Worm (Caenorhabditis elegans) whole organism, L1 larva: ENCODE results near the gene T02B11.6.

Experiments
- F16B12.6 ChIP-seq: fragments of 150-350 bp; optimal IDR thresholded peaks from 2 replicates; lab custom pipeline; 2014; ENCODE audit warnings: missing biosample characterization, missing genetic modification characterization
- Y116A8C.19 ChIP-seq: sonication (generic microtip); optimal IDR thresholded peaks from 2 replicates; lab custom pipeline; 2016; ENCODE audit warnings: missing compliant biosample characterization, missing genetic modification characterization, borderline replicate concordance
- alr-1 ChIP-seq: fragments of 200-800 bp; sonication (Bioruptor generic); optimal IDR thresholded peaks from 2 replicates; lab custom pipeline; 2018; ENCODE audit warnings: borderline replicate concordance, mild to moderate bottlenecking, missing genetic modification characterization, missing compliant biosample characterization
- aly-2 ChIP-seq: fragments of 150-350 bp; optimal IDR thresholded peaks from 2 replicates; lab custom pipeline; 2014; ENCODE audit warnings: missing biosample characterization, missing genetic modification characterization
- ama-1 ChIP-seq: fragments of 150-350 bp; optimal IDR thresholded peaks from 2 replicates; lab custom pipeline; 2014
- ceh-63 ChIP-seq: fragments of 200-800 bp; sonication (Bioruptor generic); optimal IDR thresholded peaks from 2 replicates; lab custom pipeline; 2018; ENCODE audit warnings: mild to moderate bottlenecking, missing genetic modification characterization, missing compliant biosample characterization
- ceh-8 ChIP-seq: fragments of 200-800 bp; sonication (Bioruptor generic); optimal IDR thresholded peaks from 2 replicates; lab custom pipeline; 2018; ENCODE audit warnings: mild to moderate bottlenecking, missing genetic modification characterization, moderate library complexity, missing compliant biosample characterization
- ces-1 ChIP-seq: fragments of 150-350 bp; optimal IDR thresholded peaks from 2 replicates; lab custom pipeline; 2014; ENCODE audit warnings: missing biosample characterization, missing genetic modification reagents, missing genetic modification characterization
- efl-1 ChIP-seq, 4 experiments: fragments of 150-350 bp; optimal IDR thresholded peaks in 3 of 4; peaks in 1 of 4; 1 replicate in 1 of 4; 2 replicates in 3 of 4; lab custom pipeline; 2014; ENCODE audit warnings: missing biosample characterization in 2 of 4, missing genetic modification characterization in 2 of 4, missing genetic modification reagents in 2 of 4
- ets-5 ChIP-seq: fragments of 200-800 bp; sonication (Bioruptor generic); IDR thresholded peaks from 2 replicates; pipeline ENCODE4 v1.3.6; 2022; ENCODE audit warnings: missing genetic modification characterization, missing compliant biosample characterization
- fkh-10 ChIP-seq: sonication (generic microtip); optimal IDR thresholded peaks from 2 replicates; lab custom pipeline; 2017; ENCODE audit warnings: missing biosample characterization, missing genetic modification reagents, missing genetic modification characterization
- fkh-4 ChIP-seq: sonication (generic microtip); optimal IDR thresholded peaks from 2 replicates; lab custom pipeline; 2016; ENCODE audit warnings: missing compliant biosample characterization, missing genetic modification characterization, borderline replicate concordance
- grh-1 ChIP-seq: fragments of 200-800 bp; sonication (Bioruptor generic); IDR thresholded peaks from 2 replicates; pipeline ENCODE4 v1.3.6; 2022; ENCODE audit warnings: missing genetic modification reagents, missing genetic modification characterization, missing compliant biosample characterization
- hlh-17 ChIP-seq: fragments of 200-800 bp; sonication (Bioruptor generic); optimal IDR thresholded peaks from 2 replicates; lab custom pipeline; 2018; ENCODE audit warnings: missing genetic modification characterization, mild to moderate bottlenecking, missing compliant biosample characterization, moderate library complexity, borderline replicate concordance
- hlh-4 ChIP-seq: sonication (generic microtip); optimal IDR thresholded peaks from 2 replicates; lab custom pipeline; 2016; ENCODE audit warnings: mild to moderate bottlenecking, missing genetic modification characterization, missing compliant biosample characterization
- isw-1 ChIP-seq: fragments of 200-800 bp; sonication (Bioruptor generic); IDR thresholded peaks from 2 replicates; pipeline ENCODE4 v1.3.6; 2022; ENCODE audit warnings: missing genetic modification characterization, missing compliant biosample characterization
- lin-13 ChIP-seq: fragments of 150-350 bp; optimal IDR thresholded peaks from 2 replicates; lab custom pipeline; 2014; ENCODE audit warnings: missing biosample characterization, missing genetic modification reagents, missing genetic modification characterization
- lin-14 ChIP-seq: fragments of 200-800 bp; sonication (Bioruptor generic); optimal IDR thresholded peaks from 2 replicates; lab custom pipeline; 2018; ENCODE audit warnings: mild to moderate bottlenecking, missing genetic modification characterization, moderate library complexity, missing compliant biosample characterization
- lin-15B ChIP-seq: fragments of 150-350 bp; sonication (generic microtip); optimal IDR thresholded peaks from 3 replicates; lab custom pipeline; 2014; ENCODE audit warnings: missing biosample characterization, missing genetic modification characterization
- lin-35 ChIP-seq, 2 experiments: fragments of 150-350 bp; optimal IDR thresholded peaks; 2 replicates each; lab custom pipeline; 2014; ENCODE audit warnings: missing biosample characterization in 2 of 2, missing genetic modification characterization in 2 of 2, missing genetic modification reagents in 2 of 2
- lin-39 ChIP-seq: fragments of 150-350 bp; optimal IDR thresholded peaks from 2 replicates; lab custom pipeline; 2014; ENCODE audit warnings: missing biosample characterization, missing genetic modification reagents, missing genetic modification characterization
- lir-3 ChIP-seq: sonication (generic microtip); optimal IDR thresholded peaks from 2 replicates; lab custom pipeline; 2016; ENCODE audit warnings: mild to moderate bottlenecking, missing genetic modification characterization, moderate library complexity, missing compliant biosample characterization; ENCODE audit not compliant: poor library complexity
- mef-2 ChIP-seq: fragments of 150-350 bp; optimal IDR thresholded peaks from 2 replicates; lab custom pipeline; 2014; ENCODE audit warnings: missing biosample characterization, missing genetic modification characterization
- mep-1 ChIP-seq: fragments of 150-350 bp; optimal IDR thresholded peaks from 2 replicates; lab custom pipeline; 2014; ENCODE audit warnings: missing biosample characterization, missing genetic modification characterization
- nhr-11 ChIP-seq: fragments of 150-350 bp; optimal IDR thresholded peaks from 2 replicates; lab custom pipeline; 2014; ENCODE audit warnings: missing biosample characterization, missing genetic modification characterization
- nhr-20 ChIP-seq: sonication (generic microtip); optimal IDR thresholded peaks from 2 replicates; lab custom pipeline; 2016; ENCODE audit warnings: mild to moderate bottlenecking, missing genetic modification characterization, missing compliant biosample characterization
- nhr-237 ChIP-seq: fragments of 150-350 bp; optimal IDR thresholded peaks from 2 replicates; lab custom pipeline; 2014; ENCODE audit warnings: missing biosample characterization, missing genetic modification characterization
- nhr-28 ChIP-seq: fragments of 150-350 bp; optimal IDR thresholded peaks from 2 replicates; lab custom pipeline; 2014; ENCODE audit warnings: missing biosample characterization, missing genetic modification characterization
- nhr-71 ChIP-seq: sonication (generic microtip); optimal IDR thresholded peaks from 2 replicates; lab custom pipeline; 2016; ENCODE audit warnings: mild to moderate bottlenecking, missing genetic modification characterization, moderate library complexity, missing compliant biosample characterization
- nhr-77 ChIP-seq: fragments of 150-350 bp; optimal IDR thresholded peaks from 2 replicates; lab custom pipeline; 2014; ENCODE audit warnings: missing biosample characterization, missing genetic modification characterization
- nhr-85 ChIP-seq: sonication (generic microtip); peaks from one replicate; lab custom pipeline; 2016; ENCODE audit warnings: missing genetic modification characterization, inconsistent platforms, missing compliant biosample characterization
- pax-3 ChIP-seq: fragments of 200-800 bp; sonication (Bioruptor generic); optimal IDR thresholded peaks from 2 replicates; lab custom pipeline; 2018; ENCODE audit warnings: mild to moderate bottlenecking, missing genetic modification characterization, moderate library complexity, missing compliant biosample characterization
- snpc-4 ChIP-seq: fragments of 150-350 bp; optimal IDR thresholded peaks from 2 replicates; lab custom pipeline; 2014; ENCODE audit warnings: missing biosample characterization, missing genetic modification characterization
- snu-23 ChIP-seq: sonication (generic microtip); optimal IDR thresholded peaks from 2 replicates; lab custom pipeline; 2016; ENCODE audit warnings: missing genetic modification characterization, missing compliant biosample characterization
- sox-4 ChIP-seq: sonication (generic microtip); optimal IDR thresholded peaks from 2 replicates; lab custom pipeline; 2016; ENCODE audit warnings: missing genetic modification characterization, missing compliant biosample characterization
- sptf-1 ChIP-seq: fragments of 150-350 bp; optimal IDR thresholded peaks from 2 replicates; lab custom pipeline; 2014; ENCODE audit warnings: missing biosample characterization, missing genetic modification characterization
- sup-37 ChIP-seq: fragments of 200-800 bp; sonication (Bioruptor generic); optimal IDR thresholded peaks from 2 replicates; lab custom pipeline; 2018; ENCODE audit warnings: mild to moderate bottlenecking, missing genetic modification characterization, missing compliant biosample characterization
- swsn-7 ChIP-seq: sonication (generic microtip); optimal IDR thresholded peaks from 2 replicates; lab custom pipeline; 2016; ENCODE audit warnings: missing genetic modification characterization, missing compliant biosample characterization
- tlp-1 ChIP-seq: fragments of 150-350 bp; optimal IDR thresholded peaks from 2 replicates; lab custom pipeline; 2014; ENCODE audit warnings: missing biosample characterization, missing genetic modification characterization
- unc-30 ChIP-seq: sonication (generic microtip); optimal IDR thresholded peaks from 2 replicates; lab custom pipeline; 2017; ENCODE audit warnings: missing biosample characterization, missing genetic modification characterization
- unc-62 ChIP-seq: fragments of 150-350 bp; optimal IDR thresholded peaks from 2 replicates; lab custom pipeline; 2014; ENCODE audit warnings: missing biosample characterization, missing genetic modification reagents, missing genetic modification characterization
- unc-98 ChIP-seq: fragments of 200-800 bp; sonication (Bioruptor generic); IDR thresholded peaks from 2 replicates; pipeline ENCODE4 v1.3.6; 2022; ENCODE audit warnings: missing genetic modification characterization, missing compliant biosample characterization
- ztf-11 ChIP-seq, 2 experiments: sonication (generic microtip); optimal IDR thresholded peaks; 2 replicates each; lab custom pipeline; 2016 to 2017; ENCODE audit warnings: missing genetic modification characterization in 2 of 2, missing biosample characterization in 1 of 2, missing compliant biosample characterization in 1 of 2

T02B11.6 gene

ce11 chrV:858841-859456, 30.2 kb downstream of the T02B11.6 start:
- TF ChIP-seq snpc-4 (tag; lab: Kevin White, UChicago) (peak; percentile 91), sox-4 (tag; lab: Kevin White, UChicago) (no peak)

- TF ChIP-seq ces-1 (GFP tag; lab: Kevin White, UChicago) (no peak), snu-23 (GFP tag; lab: Kevin White, UChicago) (no peak), lin-13 (GFP tag; lab: Kevin White, UChicago) (no peak), hlh-4 (tag; lab: Kevin White, UChicago) (no peak), ama-1 (lab: Kevin White, UChicago) (no peak), nhr-28 (tag; lab: Kevin White, UChicago) (no peak), unc-98 (no peak), sup-37 (GFP tag; lab: Kevin White, UChicago) (no peak), lir-3 (tag; lab: Kevin White, UChicago) (no peak), unc-62 (GFP tag; lab: Kevin White, UChicago) (no peak), fkh-10 (no peak), unc-30 (tag; lab: Kevin White, UChicago) (no peak), aly-2 (tag; lab: Kevin White, UChicago) (no peak), nhr-85 (tag; lab: Kevin White, UChicago) (no peak)
Measured at ce11 chrV:856549-856948, 32.6 kb downstream of the T02B11.6 start, which contains the start of gene K09C6.2. TSS of gene K09C6.2 (plus strand) at chrV:856849.

ce11 chrV:854966-855365, 34.1 kb downstream of the T02B11.6 start, which contains the start of gene K09C6.9:
TSS of gene K09C6.9 (minus strand) at chrV:855066.
- TF ChIP-seq lin-35 (GFP tag; optimal IDR thresholded peaks at IDR 0.05; lab: Kevin White, UChicago) (no peak), mep-1 (tag; lab: Kevin White, UChicago) (no peak), nhr-28 (tag; lab: Kevin White, UChicago) (no peak), lin-13 (GFP tag; lab: Kevin White, UChicago) (no peak), ets-5 (GFP tag; lab: Robert Waterston, UW) (no peak), hlh-17 (GFP tag; lab: Kevin White, UChicago) (no peak), nhr-11 (no peak), lin-39 (tag; lab: Kevin White, UChicago) (no peak), sup-37 (GFP tag; lab: Kevin White, UChicago) (no peak), mef-2 (tag; lab: Kevin White, UChicago) (no peak), isw-1 (GFP tag; lab: Robert Waterston, UW) (no peak), unc-62 (GFP tag; lab: Kevin White, UChicago) (no peak), ces-1 (GFP tag; lab: Kevin White, UChicago) (no peak), ceh-63 (GFP tag; lab: Kevin White, UChicago) (no peak)

- TF ChIP-seq lin-15B (tag; lab: Kevin White, UChicago) (no peak), nhr-20 (no peak), pax-3 (tag; lab: Kevin White, UChicago) (no peak), ets-5 (GFP tag; lab: Robert Waterston, UW) (no peak), sptf-1 (tag; lab: Kevin White, UChicago) (no peak), lin-14 (GFP tag; lab: Kevin White, UChicago) (no peak)
Measured at ce11 chrV:852184-852583, 36.9 kb downstream of the T02B11.6 start, which contains the start of gene K09C6.3. TSS of gene K09C6.3 (plus strand) at chrV:852484.

DNA sequence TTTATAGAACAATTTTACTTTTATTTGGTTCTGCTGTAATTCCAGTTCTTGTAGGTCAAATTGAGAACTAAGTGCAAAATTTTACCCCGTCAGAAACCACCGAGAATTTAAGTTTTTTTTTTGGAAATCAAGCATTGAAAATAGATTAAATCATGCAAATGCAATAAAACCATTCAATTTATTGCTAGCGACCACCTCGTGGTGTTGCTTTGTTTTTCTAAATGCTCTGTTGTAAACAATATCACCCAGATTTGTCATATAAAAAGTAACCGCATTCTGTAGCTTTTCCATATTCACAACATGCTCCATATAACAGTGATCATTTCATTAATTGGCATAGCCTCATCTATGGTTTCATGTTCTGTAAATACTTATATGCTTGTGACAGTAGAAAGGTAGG, 39.6 kb downstream of the T02B11.6 start, which contains the start of gene srbc-12:
Gene srbc-12 (plus strand): TSS at position 301 of the 400 bp plus-strand sequence.
- TF ChIP-seq F16B12.6 (tag; lab: Kevin White, UChicago): no peak
- no peak for TF ChIP-seq swsn-7 (tag; lab: Kevin White, UChicago)
- TF ChIP-seq grh-1 (GFP tag; lab: Robert Waterston, UW): no peak
- TF ChIP-seq ztf-11 (tag; optimal IDR thresholded peaks at IDR 0.05; lab: Kevin White, UChicago): no peak
- no peak for TF ChIP-seq fkh-4 (tag; lab: Kevin White, UChicago)
- no peak for TF ChIP-seq tlp-1 (tag; lab: Kevin White, UChicago)
- TF ChIP-seq Y116A8C.19 (tag; lab: Kevin White, UChicago): no peak
- no peak for TF ChIP-seq nhr-71 (tag; lab: Kevin White, UChicago)
- no peak for TF ChIP-seq nhr-237 (tag; lab: Kevin White, UChicago)
- TF ChIP-seq lin-13 (GFP tag; lab: Kevin White, UChicago): no peak
- no peak for TF ChIP-seq unc-30 (tag; lab: Kevin White, UChicago)
- TF ChIP-seq alr-1 (tag; lab: Kevin White, UChicago): no peak
- no peak for TF ChIP-seq ceh-8
- no peak for TF ChIP-seq ces-1 (GFP tag; lab: Kevin White, UChicago)
- TF ChIP-seq nhr-77: no peak
- no peak for TF ChIP-seq efl-1 (optimal IDR thresholded peaks at IDR 0.05; lab: Kevin White, UChicago)
- TF ChIP-seq efl-1 (GFP tag; optimal IDR thresholded peaks at IDR 0.05 in 1 of 2; lab: Kevin White, UChicago): no peak
- TF ChIP-seq mep-1 (tag; lab: Kevin White, UChicago): no peak
